Fruit fly (Drosophila melanogaster): Measurements from ENCODE around the gene GatC.
A peak's percentile ranks its signal among the peaks of the same experiment; 100 is the strongest.

The GatC gene

DNA sequence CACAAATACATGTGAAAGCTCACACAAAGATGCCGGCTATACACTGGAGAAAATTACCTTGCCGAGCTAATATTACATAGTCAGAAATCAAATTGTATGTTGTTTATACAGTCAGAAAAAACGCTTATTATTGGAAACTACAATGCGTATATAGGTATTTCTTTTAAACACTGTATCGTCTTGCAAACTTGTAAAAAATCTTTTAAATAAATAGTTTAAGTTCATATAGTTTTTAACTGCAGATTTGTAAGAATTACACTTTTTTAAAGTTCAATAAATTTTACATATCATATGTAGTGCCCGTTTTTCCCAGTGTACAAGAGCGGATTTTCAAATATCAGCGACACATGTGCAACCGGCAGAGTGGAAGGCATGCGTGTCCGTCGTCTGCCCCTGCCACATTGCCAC is 6.8 kb upstream of the GatC start (continued):
- TF ChIP-seq zf30C (GFP tag; optimal IDR thresholded peaks at IDR 0.05) (peak; percentile 18), ato (GFP tag; IDR thresholded peaks at IDR 0.05; ENCODE audit: partially characterized antibody) (no peak), cas (GFP tag; IDR thresholded peaks at IDR 0.05) (no peak), CG8290 (GFP tag; optimal IDR thresholded peaks at IDR 0.05) (peak; percentile 81), CG8290 (tag; optimal IDR thresholded peaks at IDR 0.05) (peak in 1 of 2 experiments; percentile 1), Deaf1 (tag; optimal IDR thresholded peaks at IDR 0.05) (peak; percentile 70), Ada2b (GFP tag; IDR thresholded peaks at IDR 0.05) (peak; percentile 85), Camta (GFP tag; optimal IDR thresholded peaks at IDR 0.05) (peak; percentile 91), CG14710 (tag; optimal IDR thresholded peaks at IDR 0.05) (peak; percentile 78), salm (tag; optimal IDR thresholded peaks at IDR 0.05) (peak; percentile 67), rib (GFP tag; IDR thresholded peaks at IDR 0.05) (0 out of 2 replicates have a peak, but pooled peaks have one; percentile 36), D (optimal IDR thresholded peaks at IDR 0.05) (no peak), D (GFP tag; optimal IDR thresholded peaks at IDR 0.05) (peak; percentile 69), D19A (tag; optimal IDR thresholded peaks at IDR 0.05) (peak; percentile 85), HLH3B (GFP tag; IDR thresholded peaks at IDR 0.05) (peak; percentile 84), NC2β (GFP tag; optimal IDR thresholded peaks at IDR 0.05) (peak; percentile 60), CG6272 (GFP tag; IDR thresholded peaks at IDR 0.05) (peak; percentile 8; the same call in 1 of the 2 replicates), bigmax (GFP tag; optimal IDR thresholded peaks at IDR 0.05) (no peak), psq (GFP tag; optimal IDR thresholded peaks at IDR 0.05) (peak; percentile 43), dmrt11E (tag; optimal IDR thresholded peaks at IDR 0.05) (peak; percentile 75), B-H1 (GFP tag; IDR thresholded peaks at IDR 0.05) (peak; percentile 63), CG7372 (GFP tag; IDR thresholded peaks at IDR 0.05) (0 out of 2 replicates have a peak, but pooled peaks have one; percentile 22), aop (GFP tag; IDR thresholded peaks at IDR 0.05) (no peak), Sry-δ (GFP tag; optimal IDR thresholded peaks at IDR 0.05) (peak; percentile 47), Lim3 (GFP tag; IDR thresholded peaks at IDR 0.05) (no peak), Nf-YB (GFP tag; optimal IDR thresholded peaks at IDR 0.05) (peak; percentile 64), Taf1 (GFP tag; IDR thresholded peaks at IDR 0.05) (0 out of 2 replicates have a peak, but pooled peaks have one; percentile 44), Gug (GFP tag; IDR thresholded peaks at IDR 0.05) (0 out of 4 replicates have a peak, but pooled peaks have one; percentile 26), Dbx (GFP tag; IDR thresholded peaks at IDR 0.05) (peak; percentile 73), H2.0 (GFP tag; IDR thresholded peaks at IDR 0.05) (peak; percentile 74), klu (GFP tag; IDR thresholded peaks at IDR 0.05) (peak; percentile 74), CG18476 (GFP tag; optimal IDR thresholded peaks at IDR 0.05) (peak; percentile 63), vvl (GFP tag; IDR thresholded peaks at IDR 0.05) (peak; percentile 71), Xbp1 (GFP tag; optimal IDR thresholded peaks at IDR 0.05) (peak; percentile 90), CG6254 (GFP tag; optimal IDR thresholded peaks at IDR 0.05) (peak; percentile 83), fd3F (GFP tag; optimal IDR thresholded peaks at IDR 0.05) (peak; percentile 70), shn (GFP tag; optimal IDR thresholded peaks at IDR 0.05) (peak; percentile 52), dimm (GFP tag; IDR thresholded peaks at IDR 0.05) (peak; percentile 52; the same call in 1 of the 2 replicates), ttk (GFP tag; IDR thresholded peaks at IDR 0.05) (peak; percentile 65), zen2 (GFP tag; IDR thresholded peaks at IDR 0.05; ENCODE audit: partially characterized antibody) (no peak), CrebB (tag; optimal IDR thresholded peaks at IDR 0.05) (no peak), sima (GFP tag; optimal IDR thresholded peaks at IDR 0.05) (no peak), CG10543 (GFP tag; optimal IDR thresholded peaks at IDR 0.05) (no peak), chm (GFP tag; IDR thresholded peaks at IDR 0.05) (peak; percentile 55; the same call in 1 of the 2 replicates), Fer1 (GFP tag; optimal IDR thresholded peaks at IDR 0.05) (peak; percentile 79), pfk (GFP tag; optimal IDR thresholded peaks at IDR 0.05) (no peak), twi (tag; optimal IDR thresholded peaks at IDR 0.05) (peak; percentile 82), CG34422 (GFP tag; IDR thresholded peaks at IDR 0.05) (peak; percentile 65; the same call in 2 of the 3 replicates), HLHmδ (GFP tag; optimal IDR thresholded peaks at IDR 0.05) (no peak), CG12236 (GFP tag; optimal IDR thresholded peaks at IDR 0.05) (peak; percentile 37), CG9932 (GFP tag; IDR thresholded peaks at IDR 0.05) (peak; percentile 58; the same call in 1 of the 2 replicates), YL-1 (GFP tag; optimal IDR thresholded peaks at IDR 0.05) (peak; percentile 41)
